Comparison of ENCODE assay signal across 3 fruit fly cellular contexts in genomic region chr2L:20918056-20918674, dm6.
A peak's percentile ranks its signal among the peaks of the same experiment; 100 is the strongest.
TF ChIP-seq lines count a peak whose summit lies in the region.

No protein-coding gene starts in this region.

TF ChIP-seq in whole organism, embryonic, 481 proteins besides CTCF, POLR2A, EP300 and RAD21 (continued from another document and continues in another):
- TF ChIP-seq Ets65A (GFP tag; lab: Kevin White, UChicago) = peak; percentile 85
- TF ChIP-seq nom (GFP tag; optimal IDR thresholded peaks at IDR 0.05; lab: Kevin White, UChicago) = no peak
- no peak for TF ChIP-seq CG4617 (GFP tag; optimal IDR thresholded peaks at IDR 0.05; lab: Kevin White, UChicago; ENCODE audit: borderline replicate concordance)
- TF ChIP-seq sim (GFP tag; IDR thresholded peaks at IDR 0.05; lab: Robert Waterston, UW) = peak; percentile 59; the same call in 1 of the 2 replicates
- TF ChIP-seq ara (GFP tag; IDR thresholded peaks at IDR 0.05; lab: Robert Waterston, UW) = 0 out of 2 replicates have a peak, but pooled peaks have one; percentile 35
- no peak for TF ChIP-seq CG7963 (GFP tag; IDR thresholded peaks at IDR 0.05; lab: Robert Waterston, UW; ENCODE audit: partially characterized antibody)
- peak; percentile 46 for TF ChIP-seq E2f1 (GFP tag; IDR thresholded peaks at IDR 0.05; lab: Robert Waterston, UW)
- TF ChIP-seq en (GFP tag; optimal IDR thresholded peaks at IDR 0.05; lab: Kevin White, UChicago) = peak; percentile 61
- TF ChIP-seq tll (GFP tag; optimal IDR thresholded peaks at IDR 0.05; lab: Kevin White, UChicago) = no peak
- peak; percentile 30; the same call in 1 of the 3 replicates for TF ChIP-seq CG2889 (GFP tag; IDR thresholded peaks at IDR 0.05; lab: Robert Waterston, UW)
- TF ChIP-seq CG3163 (GFP tag; optimal IDR thresholded peaks at IDR 0.05; lab: Kevin White, UChicago) = peak; percentile 61
- peak; percentile 45 for TF ChIP-seq slp2 (GFP tag; optimal IDR thresholded peaks at IDR 0.05; lab: Kevin White, UChicago)
- TF ChIP-seq gem (tag; optimal IDR thresholded peaks at IDR 0.05; lab: Kevin White, UChicago) = peak; percentile 87
- peak; percentile 77 for TF ChIP-seq CG15269 (tag; optimal IDR thresholded peaks at IDR 0.05; lab: Kevin White, UChicago)
- TF ChIP-seq Eip74EF (GFP tag; optimal IDR thresholded peaks at IDR 0.05; lab: Kevin White, UChicago) = peak in 1 of 2 experiments; percentile 75
- TF ChIP-seq CG12659 (GFP tag; optimal IDR thresholded peaks at IDR 0.05; lab: Kevin White, UChicago) = peak; percentile 68
- peak; percentile 37 for TF ChIP-seq CG12942 (GFP tag; optimal IDR thresholded peaks at IDR 0.05; lab: Kevin White, UChicago)
- TF ChIP-seq CG6683 (GFP tag; optimal IDR thresholded peaks at IDR 0.05; lab: Kevin White, UChicago) = no peak
- TF ChIP-seq trem (tag; optimal IDR thresholded peaks at IDR 0.05; lab: Kevin White, UChicago) = peak; percentile 9
- no peak for TF ChIP-seq gt (GFP tag; IDR thresholded peaks at IDR 0.05; lab: Robert Waterston, UW)
- peak; percentile 70 for TF ChIP-seq sug (tag; optimal IDR thresholded peaks at IDR 0.05; lab: Kevin White, UChicago)
- no peak for TF ChIP-seq sqz (GFP tag; optimal IDR thresholded peaks at IDR 0.05; lab: Kevin White, UChicago)
- peak; percentile 52 for TF ChIP-seq CG3847 (GFP tag; IDR thresholded peaks at IDR 0.05; lab: Robert Waterston, UW)
- TF ChIP-seq Ada2b (GFP tag; IDR thresholded peaks at IDR 0.05; lab: Robert Waterston, UW) = no peak
- peak; percentile 70 for TF ChIP-seq disco-r (GFP tag; optimal IDR thresholded peaks at IDR 0.05; lab: Kevin White, UChicago)
- TF ChIP-seq zfh2 (GFP tag; optimal IDR thresholded peaks at IDR 0.05; lab: Kevin White, UChicago) = peak; percentile 41
- TF ChIP-seq Oli (tag; optimal IDR thresholded peaks at IDR 0.05; lab: Kevin White, UChicago) = peak; percentile 71
- TF ChIP-seq Atf6 (GFP tag; IDR thresholded peaks at IDR 0.05; lab: Robert Waterston, UW) = peak; percentile 79
- TF ChIP-seq CG12104 (GFP tag; optimal IDR thresholded peaks at IDR 0.05; lab: Kevin White, UChicago) = peak; percentile 61
- TF ChIP-seq az2 (GFP tag; optimal IDR thresholded peaks at IDR 0.05; lab: Kevin White, UChicago) = peak; percentile 69
- peak; percentile 73 for TF ChIP-seq CG11723 (GFP tag; optimal IDR thresholded peaks at IDR 0.05; lab: Kevin White, UChicago)
- TF ChIP-seq croc (GFP tag; conservative IDR thresholded peaks at IDR 0.05; lab: Robert Waterston, UW) = no peak
- TF ChIP-seq Hand (GFP tag; optimal IDR thresholded peaks at IDR 0.05; lab: Kevin White, UChicago) = peak; percentile 78
- TF ChIP-seq Asciz (GFP tag; optimal IDR thresholded peaks at IDR 0.05; lab: Kevin White, UChicago) = peak; percentile 27
- TF ChIP-seq CG10543 (GFP tag; optimal IDR thresholded peaks at IDR 0.05; lab: Kevin White, UChicago) = peak; percentile 68
- TF ChIP-seq NfI (GFP tag; optimal IDR thresholded peaks at IDR 0.05; lab: Kevin White, UChicago) = peak; percentile 78
- TF ChIP-seq CG2875 (GFP tag; optimal IDR thresholded peaks at IDR 0.05; lab: Kevin White, UChicago) = peak; percentile 78
- TF ChIP-seq Aef1 (GFP tag; IDR thresholded peaks at IDR 0.05; lab: Robert Waterston, UW) = no peak
- peak; percentile 65 to 68 for TF ChIP-seq chif (GFP tag; optimal IDR thresholded peaks at IDR 0.05; lab: Kevin White, UChicago)
- no peak for TF ChIP-seq CG18476 (GFP tag; optimal IDR thresholded peaks at IDR 0.05; lab: Kevin White, UChicago)
- no peak for TF ChIP-seq Meics (GFP tag; optimal IDR thresholded peaks at IDR 0.05; lab: Kevin White, UChicago)
- TF ChIP-seq chm (GFP tag; IDR thresholded peaks at IDR 0.05; lab: Robert Waterston, UW) = peak; percentile 91
- peak; percentile 43 for TF ChIP-seq Usf (GFP tag; optimal IDR thresholded peaks at IDR 0.05; lab: Kevin White, UChicago)
- peak; percentile 56 for TF ChIP-seq CG8089 (GFP tag; optimal IDR thresholded peaks at IDR 0.05; lab: Kevin White, UChicago)

TF ChIP-seq in whole organism, prepupa, 60 proteins besides CTCF, POLR2A, EP300 and RAD21 (continued from another document):
- TF ChIP-seq CG3919 (GFP tag; optimal IDR thresholded peaks at IDR 0.05; lab: Kevin White, UChicago) = peak; percentile 77
- TF ChIP-seq CG32006 (GFP tag; optimal IDR thresholded peaks at IDR 0.05; lab: Kevin White, UChicago) = peak; percentile 82
- peak; percentile 60 for TF ChIP-seq net (GFP tag; optimal IDR thresholded peaks at IDR 0.05; lab: Kevin White, UChicago)
- TF ChIP-seq CG16779 (tag; optimal IDR thresholded peaks at IDR 0.05; lab: Kevin White, UChicago) = peak; percentile 54
- TF ChIP-seq CG6163 (GFP tag; IDR thresholded peaks at IDR 0.05; lab: Robert Waterston, UW) = peak; percentile 89
- TF ChIP-seq Eip75B (GFP tag; optimal IDR thresholded peaks at IDR 0.05; lab: Kevin White, UChicago) = peak; percentile 74
- peak; percentile 75 for TF ChIP-seq CG1621 (tag; optimal IDR thresholded peaks at IDR 0.05; lab: Kevin White, UChicago)
- peak; percentile 33 for TF ChIP-seq CG6854 (GFP tag; optimal IDR thresholded peaks at IDR 0.05; lab: Kevin White, UChicago)
- TF ChIP-seq OdsH (GFP tag; optimal IDR thresholded peaks at IDR 0.05; lab: Kevin White, UChicago) = peak; percentile 78
- peak; percentile 44 for TF ChIP-seq Ets21C (GFP tag; optimal IDR thresholded peaks at IDR 0.05; lab: Kevin White, UChicago)
- TF ChIP-seq Lpt (GFP tag; optimal IDR thresholded peaks at IDR 0.05; lab: Kevin White, UChicago) = peak; percentile 79
- TF ChIP-seq Hr38 (GFP tag; optimal IDR thresholded peaks at IDR 0.05; lab: Kevin White, UChicago) = peak; percentile 44
- peak; percentile 73 for TF ChIP-seq vri (GFP tag; optimal IDR thresholded peaks at IDR 0.05; lab: Kevin White, UChicago)
- TF ChIP-seq Blimp-1 (GFP tag; optimal IDR thresholded peaks at IDR 0.05; lab: Kevin White, UChicago) = no peak
- TF ChIP-seq CG10631 (GFP tag; optimal IDR thresholded peaks at IDR 0.05; lab: Kevin White, UChicago) = peak; percentile 55
- TF ChIP-seq pdm3 (GFP tag; optimal IDR thresholded peaks at IDR 0.05; lab: Kevin White, UChicago) = peak; percentile 75
- no peak for TF ChIP-seq CG6808 (GFP tag; optimal IDR thresholded peaks at IDR 0.05; lab: Kevin White, UChicago)
- peak; percentile 63 for TF ChIP-seq dsx (GFP tag; optimal IDR thresholded peaks at IDR 0.05; lab: Kevin White, UChicago; ENCODE audit: poor library complexity, severe bottlenecking)
- peak; percentile 48 for TF ChIP-seq CG4318 (GFP tag; optimal IDR thresholded peaks at IDR 0.05; lab: Kevin White, UChicago)
- TF ChIP-seq CG6276 (GFP tag; optimal IDR thresholded peaks at IDR 0.05; lab: Kevin White, UChicago) = no peak
- peak; percentile 88 for TF ChIP-seq Hr4 (GFP tag; optimal IDR thresholded peaks at IDR 0.05; lab: Kevin White, UChicago)
- TF ChIP-seq fd85E (GFP tag; optimal IDR thresholded peaks at IDR 0.05; lab: Kevin White, UChicago) = no peak
- TF ChIP-seq CG9139 (GFP tag; optimal IDR thresholded peaks at IDR 0.05; lab: Kevin White, UChicago) = peak; percentile 20
- TF ChIP-seq dac (GFP tag; optimal IDR thresholded peaks at IDR 0.05; lab: Kevin White, UChicago) = peak; percentile 72
- TF ChIP-seq topi (GFP tag; optimal IDR thresholded peaks at IDR 0.05; lab: Kevin White, UChicago) = peak; percentile 69
- no peak for TF ChIP-seq Eip93F (GFP tag; optimal IDR thresholded peaks at IDR 0.05; lab: Kevin White, UChicago)
- TF ChIP-seq CG31627 (GFP tag; optimal IDR thresholded peaks at IDR 0.05; lab: Kevin White, UChicago) = peak; percentile 72
- peak in 1 of 2 experiments; percentile 32 for TF ChIP-seq salr (GFP tag; optimal IDR thresholded peaks at IDR 0.05; lab: Kevin White, UChicago)
- no peak for TF ChIP-seq Ets96B (tag; optimal IDR thresholded peaks at IDR 0.05; lab: Kevin White, UChicago)
- TF ChIP-seq achi (GFP tag; optimal IDR thresholded peaks at IDR 0.05; lab: Kevin White, UChicago) = peak; percentile 70
- TF ChIP-seq ss (GFP tag; optimal IDR thresholded peaks at IDR 0.05; lab: Kevin White, UChicago) = peak; percentile 64 to 72
- no peak for TF ChIP-seq fkh (GFP tag; optimal IDR thresholded peaks at IDR 0.05; lab: Kevin White, UChicago)
- TF ChIP-seq CG8632 (GFP tag; optimal IDR thresholded peaks at IDR 0.05; lab: Kevin White, UChicago) = peak; percentile 64
- peak; percentile 69 for TF ChIP-seq Met (GFP tag; optimal IDR thresholded peaks at IDR 0.05; lab: Kevin White, UChicago)
- TF ChIP-seq Sox15 (GFP tag; optimal IDR thresholded peaks at IDR 0.05; lab: Kevin White, UChicago) = peak; percentile 24
- TF ChIP-seq CG10669 (GFP tag; optimal IDR thresholded peaks at IDR 0.05; lab: Kevin White, UChicago) = no peak
- 0 out of 2 replicates have a peak, but pooled peaks have one; percentile 7 for TF ChIP-seq CG11294 (GFP tag; IDR thresholded peaks at IDR 0.05; lab: Robert Waterston, UW)
- TF ChIP-seq CG11902 (GFP tag; optimal IDR thresholded peaks at IDR 0.05; lab: Kevin White, UChicago) = peak; percentile 34
- TF ChIP-seq Gug (GFP tag; IDR thresholded peaks at IDR 0.05; lab: Robert Waterston, UW) = peak; percentile 63

TF ChIP-seq in whole organism, wandering third instar larva, 38 proteins besides CTCF, POLR2A, EP300 and RAD21 (continued from another document):
- TF ChIP-seq foxo (GFP tag; optimal IDR thresholded peaks at IDR 0.05; lab: Kevin White, UChicago) (peak in 1 of 2 experiments; percentile 82), h (GFP tag; optimal IDR thresholded peaks at IDR 0.05; lab: Kevin White, UChicago) (peak; percentile 81), psq (GFP tag; optimal IDR thresholded peaks at IDR 0.05; lab: Kevin White, UChicago) (peak; percentile 46), sv (GFP tag; optimal IDR thresholded peaks at IDR 0.05; lab: Kevin White, UChicago) (peak; percentile 81), Jra (GFP tag; optimal IDR thresholded peaks at IDR 0.05; lab: Kevin White, UChicago) (no peak), fru (GFP tag; optimal IDR thresholded peaks at IDR 0.05; lab: Kevin White, UChicago) (peak; percentile 80), br (GFP tag; optimal IDR thresholded peaks at IDR 0.05; lab: Kevin White, UChicago) (peak; percentile 67), CG32264 (GFP tag; optimal IDR thresholded peaks at IDR 0.05; lab: Kevin White, UChicago) (peak; percentile 42), Dfd (GFP tag; optimal IDR thresholded peaks at IDR 0.05; lab: Kevin White, UChicago) (peak; percentile 20), OdsH (GFP tag; optimal IDR thresholded peaks at IDR 0.05; lab: Kevin White, UChicago) (peak; percentile 66), Hr83 (GFP tag; optimal IDR thresholded peaks at IDR 0.05; lab: Kevin White, UChicago; ENCODE audit: poor library complexity, severe bottlenecking) (peak; percentile 35), Mio (GFP tag; optimal IDR thresholded peaks at IDR 0.05; lab: Kevin White, UChicago) (no peak), woc (GFP tag; optimal IDR thresholded peaks at IDR 0.05; lab: Kevin White, UChicago) (no peak), N (GFP tag; optimal IDR thresholded peaks at IDR 0.05; lab: Kevin White, UChicago) (no peak)
